Worm (Caenorhabditis elegans) whole organism, L2 larva: ENCODE data around the gene M163.1.

Experiments used
- lin-11 ChIP-seq: fragments of 150-350 bp; sonication (generic microtip); optimal IDR thresholded peaks from 2 replicates; lab custom pipeline; 2014; ENCODE audit warnings: missing biosample characterization, missing genetic modification characterization, inconsistent platforms, mixed read lengths
- lin-39 ChIP-seq: fragments of 150-350 bp; optimal IDR thresholded peaks from 2 replicates; lab custom pipeline; 2014; ENCODE audit warnings: missing biosample characterization, missing genetic modification reagents, missing genetic modification characterization
- lsy-2 ChIP-seq, 2 experiments: fragments of 150-350 bp in 1 of 2; sonication (generic microtip) in 1 of 2; optimal IDR thresholded peaks; 2 replicates each; lab custom pipeline; 2014 to 2017; ENCODE audit warnings: missing biosample characterization in 2 of 2, missing genetic modification characterization in 2 of 2
- nhr-12 ChIP-seq: fragments of 150-350 bp; optimal IDR thresholded peaks from 2 replicates; lab custom pipeline; 2014; ENCODE audit warnings: missing biosample characterization, missing genetic modification characterization
- nhr-77 ChIP-seq: fragments of 150-350 bp; optimal IDR thresholded peaks from 2 replicates; lab custom pipeline; 2014; ENCODE audit warnings: missing biosample characterization, missing genetic modification characterization
- unc-62 ChIP-seq: fragments of 150-350 bp; optimal IDR thresholded peaks from 2 replicates; lab custom pipeline; 2014; ENCODE audit warnings: missing biosample characterization, missing genetic modification reagents, missing genetic modification characterization

DNA sequence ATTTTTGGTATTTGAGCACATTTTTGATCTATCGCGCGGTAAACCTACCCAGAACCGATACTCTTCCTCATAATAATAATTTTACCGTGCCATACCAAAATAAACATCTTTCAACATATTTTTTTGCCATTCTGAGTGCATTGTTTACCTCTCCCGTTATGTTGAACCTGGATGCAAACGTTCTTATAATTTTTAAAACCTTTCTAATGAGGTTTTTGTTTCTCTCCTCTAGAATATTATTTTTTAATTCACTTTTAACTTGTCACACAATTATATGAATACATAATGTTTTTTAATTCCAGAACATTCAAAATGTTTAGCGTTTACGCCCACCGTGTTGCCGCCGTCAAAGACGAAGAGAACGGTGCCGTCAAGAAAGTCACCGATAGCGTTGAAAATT is 41.9 kb upstream of the M163.1 start, which contains the start of gene enri-2:
- TF ChIP-seq unc-62 (GFP tag; lab: Kevin White, UChicago), result no peak
- TF ChIP-seq nhr-12, result no peak
- TF ChIP-seq nhr-77 (tag; lab: Kevin White, UChicago), result no peak
- TF ChIP-seq lin-11 (tag; lab: Kevin White, UChicago), result no peak
- TF ChIP-seq lsy-2 (tag; optimal IDR thresholded peaks at IDR 0.05; lab: Kevin White, UChicago), result no peak
- no peak for TF ChIP-seq lin-39
